Fruit fly (Drosophila melanogaster) whole organism: ENCODE results near the gene sNPF-R.

Experiments used
- EcR ChIP-seq, 2 experiments: fragments of >200 bp; optimal IDR thresholded peaks; 2 replicates each; lab custom pipeline; 2017; ENCODE audit warnings: missing biosample characterization in 2 of 2, missing genetic modification characterization in 2 of 2, missing genetic modification reagents in 2 of 2
- psq ChIP-seq: fragments of >200 bp; optimal IDR thresholded peaks from 2 replicates; lab custom pipeline; 2017

DNA sequence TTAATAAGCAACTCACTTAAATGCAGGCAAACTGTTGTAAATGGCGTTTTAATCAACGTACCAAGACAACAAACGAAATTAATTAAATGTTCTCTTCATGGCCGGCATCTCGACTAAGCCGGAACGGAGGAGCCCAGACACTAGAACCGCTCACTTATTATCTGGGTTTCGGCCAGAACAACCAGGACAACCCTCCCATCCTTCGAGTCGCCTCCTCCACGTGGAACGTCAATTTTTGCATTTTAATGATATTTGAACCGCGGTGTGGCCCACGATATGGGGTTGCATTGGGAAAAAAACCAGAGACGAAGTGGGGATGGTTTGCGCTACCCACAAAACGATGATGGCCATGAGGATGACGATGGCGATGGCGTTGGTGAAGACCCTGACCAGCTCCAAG is 3.8 kb downstream of the sNPF-R start:
- no peak for TF ChIP-seq EcR (GFP tag; optimal IDR thresholded peaks at IDR 0.05; lab: Kevin White, UChicago)
- TF ChIP-seq psq (lab: Kevin White, UChicago) = no peak
